Worm (Caenorhabditis elegans) whole organism, late embryonic: ENCODE data around the gene thk-1.

Experiments used
- ceh-22 ChIP-seq: sonication (generic microtip); optimal IDR thresholded peaks from 2 replicates; lab custom pipeline; 2017; ENCODE audit warnings: missing biosample characterization, missing genetic modification characterization
- dmd-4 ChIP-seq: sonication (generic microtip); optimal IDR thresholded peaks from 2 replicates; lab custom pipeline; 2016; ENCODE audit warnings: borderline replicate concordance, missing genetic modification characterization, missing compliant biosample characterization
- elt-2 ChIP-seq: sonication (generic microtip); optimal IDR thresholded peaks from 2 replicates; lab custom pipeline; 2016; ENCODE audit warnings: missing genetic modification reagents, missing genetic modification characterization, missing compliant biosample characterization
- ets-4 ChIP-seq: sonication (generic microtip); optimal IDR thresholded peaks from 2 replicates; lab custom pipeline; 2016; ENCODE audit warnings: missing genetic modification characterization, missing compliant biosample characterization
- hlh-15 ChIP-seq: sonication (generic microtip); optimal IDR thresholded peaks from 2 replicates; lab custom pipeline; 2016; ENCODE audit warnings: missing genetic modification characterization, missing compliant biosample characterization
- nfya-1 ChIP-seq: sonication (generic microtip); optimal IDR thresholded peaks from 2 replicates; lab custom pipeline; 2017; ENCODE audit warnings: missing genetic modification characterization, mild to moderate bottlenecking, missing compliant biosample characterization, antibody characterized with exemption, moderate library complexity
- nhr-11 ChIP-seq: fragments of 150-350 bp; optimal IDR thresholded peaks from 2 replicates; lab custom pipeline; 2014; ENCODE audit warnings: missing biosample characterization, missing genetic modification characterization
- nhr-232 ChIP-seq: sonication (generic microtip); optimal IDR thresholded peaks from 2 replicates; lab custom pipeline; 2016; ENCODE audit warnings: missing genetic modification characterization, missing compliant biosample characterization
- pqm-1 ChIP-seq: sonication (generic microtip); optimal IDR thresholded peaks from 2 replicates; lab custom pipeline; 2016; ENCODE audit warnings: missing genetic modification characterization, missing compliant biosample characterization
- ref-2 ChIP-seq: sonication (generic microtip); optimal IDR thresholded peaks from 2 replicates; lab custom pipeline; 2016; ENCODE audit warnings: missing genetic modification characterization, missing compliant biosample characterization
- sox-2 ChIP-seq: fragments of 200-800 bp; sonication (Bioruptor generic); IDR thresholded peaks from 2 replicates; pipeline ENCODE4 v1.3.6; 2022; ENCODE audit warnings: missing genetic modification reagents, missing genetic modification characterization, missing compliant biosample characterization
- tbx-2 ChIP-seq: sonication (generic microtip); optimal IDR thresholded peaks from 2 replicates; lab custom pipeline; 2016; ENCODE audit warnings: missing genetic modification characterization, missing compliant biosample characterization
- unc-55 ChIP-seq: sonication (generic microtip); optimal IDR thresholded peaks from 2 replicates; lab custom pipeline; 2017; ENCODE audit warnings: missing biosample characterization, missing genetic modification reagents, missing genetic modification characterization

DNA sequence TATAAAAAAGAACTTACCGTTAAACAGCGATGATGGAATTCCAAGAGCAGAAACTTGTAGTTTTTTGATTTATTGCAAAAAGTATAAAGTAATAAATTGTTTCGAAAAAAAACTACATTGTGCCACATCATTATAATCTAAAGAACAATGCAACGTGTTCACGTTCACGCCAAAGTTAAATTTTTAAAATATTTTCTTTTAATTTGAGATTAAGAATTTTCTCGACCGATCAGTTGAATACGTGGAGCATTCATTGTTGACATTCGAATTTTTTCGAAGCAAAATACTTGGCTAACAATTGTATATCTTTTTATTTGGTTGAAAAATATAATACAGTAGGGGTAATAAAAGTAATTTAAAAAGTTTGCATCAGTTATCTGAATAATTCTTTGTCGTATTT, 50.4 kb downstream of the thk-1 start, which contains the start of gene F01G10.5:
- TF ChIP-seq ceh-22 (tag; lab: Kevin White, UChicago) (no peak), unc-55 (GFP tag; lab: Kevin White, UChicago) (no peak), nfya-1 (no peak), dmd-4 (tag; lab: Kevin White, UChicago) (no peak), pqm-1 (no peak), nhr-11 (tag; lab: Kevin White, UChicago) (no peak), tbx-2 (tag; lab: Kevin White, UChicago) (no peak), sox-2 (GFP tag; lab: Robert Waterston, UW) (no peak), hlh-15 (tag; lab: Kevin White, UChicago) (no peak), elt-2 (tag; lab: Kevin White, UChicago) (no peak), ref-2 (tag; lab: Kevin White, UChicago) (no peak), ets-4 (no peak), nhr-232 (tag; lab: Kevin White, UChicago) (no peak)
